Worm (Caenorhabditis elegans) whole organism, L4 larva: ENCODE measurements around the gene F55A11.1.

Source experiments
- F26F4.8 ChIP-seq: fragments of 200-800 bp; sonication (Bioruptor generic); conservative IDR thresholded peaks from 2 replicates; pipeline ENCODE4 v1.3.6; 2022; ENCODE audit warnings: missing genetic modification characterization, missing compliant biosample characterization
- F37D6.2 ChIP-seq: sonication (generic microtip); optimal IDR thresholded peaks from 2 replicates; lab custom pipeline; 2016; ENCODE audit warnings: mild to moderate bottlenecking, missing genetic modification characterization, missing compliant biosample characterization
- F44E2.7 ChIP-seq: fragments of 200-800 bp; sonication (Bioruptor generic); IDR thresholded peaks from 2 replicates; pipeline ENCODE4 v2.1.2; 2022; ENCODE audit warnings: missing genetic modification characterization, missing compliant biosample characterization
- T26A8.4 ChIP-seq: fragments of 200-800 bp; sonication (Bioruptor generic); IDR thresholded peaks from 2 replicates; pipeline ENCODE4 v1.3.6; 2022; ENCODE audit warnings: missing genetic modification characterization, missing compliant biosample characterization
- Y75B8A.6 ChIP-seq: fragments of 200-800 bp; sonication (Bioruptor generic); IDR thresholded peaks from 2 replicates; pipeline ENCODE4 v1.3.6; 2022; ENCODE audit warnings: missing genetic modification reagents, missing genetic modification characterization, missing compliant biosample characterization
- ZK337.2 ChIP-seq: fragments of 200-800 bp; sonication (Bioruptor generic); IDR thresholded peaks from 2 replicates; pipeline ENCODE4 v1.3.6; 2022; ENCODE audit warnings: missing genetic modification reagents, missing genetic modification characterization, missing compliant biosample characterization
- arid-1 ChIP-seq: fragments of 200-800 bp; sonication (Bioruptor generic); conservative IDR thresholded peaks from 2 replicates; pipeline ENCODE4 v1.3.6; 2022; ENCODE audit warnings: missing genetic modification reagents, missing genetic modification characterization, missing compliant biosample characterization
- attf-4 ChIP-seq: sonication (generic microtip); optimal IDR thresholded peaks from 3 replicates; lab custom pipeline; 2017; ENCODE audit warnings: missing biosample characterization, missing genetic modification characterization
- ceh-20 ChIP-seq: fragments of 200-800 bp; sonication (Bioruptor generic); IDR thresholded peaks from 2 replicates; pipeline ENCODE4 v1.3.6; 2022; ENCODE audit warnings: missing genetic modification reagents, missing genetic modification characterization, missing compliant biosample characterization
- ceh-32 ChIP-seq: sonication (generic microtip); optimal IDR thresholded peaks from 2 replicates; lab custom pipeline; 2016; ENCODE audit warnings: mild to moderate bottlenecking, missing genetic modification characterization, missing compliant biosample characterization; ENCODE audit not compliant: poor library complexity
- cey-2 ChIP-seq: sonication (generic microtip); optimal IDR thresholded peaks from 3 replicates; lab custom pipeline; 2017; ENCODE audit warnings: missing genetic modification characterization, mild to moderate bottlenecking, missing compliant biosample characterization, antibody characterized with exemption, borderline replicate concordance; ENCODE audit not compliant: insufficient read depth
- daf-12 ChIP-seq: fragments of 150-350 bp; optimal IDR thresholded peaks from 2 replicates; lab custom pipeline; 2014; ENCODE audit warnings: missing biosample characterization, missing genetic modification reagents, missing genetic modification characterization
- dmd-6 ChIP-seq: fragments of 200-800 bp; sonication (Bioruptor generic); IDR thresholded peaks from 2 replicates; pipeline ENCODE4 v1.3.6; 2022; ENCODE audit warnings: missing genetic modification reagents, missing genetic modification characterization, missing compliant biosample characterization
- dmd-8 ChIP-seq: fragments of 200-800 bp; sonication (Bioruptor generic); IDR thresholded peaks from 2 replicates; pipeline ENCODE4 v1.3.6; 2022; ENCODE audit warnings: missing genetic modification characterization, missing compliant biosample characterization
- duxl-1 ChIP-seq: sonication (generic microtip); optimal IDR thresholded peaks from 2 replicates; lab custom pipeline; 2016; ENCODE audit warnings: mild to moderate bottlenecking, missing genetic modification characterization, moderate library complexity, missing compliant biosample characterization; ENCODE audit not compliant: poor library complexity
- dve-1 ChIP-seq: sonication (generic microtip); optimal IDR thresholded peaks from 2 replicates; lab custom pipeline; 2017; ENCODE audit warnings: antibody characterized with exemption, mild to moderate bottlenecking, missing genetic modification characterization, missing compliant biosample characterization; ENCODE audit not compliant: insufficient read depth
- fkh-10 ChIP-seq: fragments of 150-350 bp; optimal IDR thresholded peaks from 2 replicates; lab custom pipeline; 2014; ENCODE audit warnings: missing biosample characterization, missing genetic modification reagents, missing genetic modification characterization
- fos-1 ChIP-seq: fragments of 150-350 bp; optimal IDR thresholded peaks from 2 replicates; lab custom pipeline; 2014; ENCODE audit warnings: missing biosample characterization, missing genetic modification characterization
- gei-8 ChIP-seq: fragments of 200-800 bp; sonication (Bioruptor generic); optimal IDR thresholded peaks from 2 replicates; lab custom pipeline; 2018; ENCODE audit warnings: mild to moderate bottlenecking, missing genetic modification characterization, missing compliant biosample characterization
- hif-1 ChIP-seq, 2 experiments: sonication (generic microtip); optimal IDR thresholded peaks; 2 replicates each; lab custom pipeline; 2016 to 2017; ENCODE audit warnings: missing compliant biosample characterization in 2 of 2, missing genetic modification characterization in 2 of 2, missing genetic modification reagents in 2 of 2, missing genotype in 2 of 2, mild to moderate bottlenecking in 1 of 2
- hlh-30 ChIP-seq: sonication (generic microtip); optimal IDR thresholded peaks from 2 replicates; lab custom pipeline; 2017; ENCODE audit warnings: antibody characterized with exemption, mild to moderate bottlenecking, missing genetic modification characterization, missing compliant biosample characterization; ENCODE audit not compliant: insufficient read depth
- hmg-1.1 ChIP-seq: fragments of 200-800 bp; sonication (Bioruptor generic); IDR thresholded peaks from 2 replicates; pipeline ENCODE4 v1.3.6; 2022; ENCODE audit warnings: missing genetic modification reagents, missing genetic modification characterization, missing compliant biosample characterization
- jun-1 ChIP-seq: fragments of 150-350 bp; optimal IDR thresholded peaks from 2 replicates; lab custom pipeline; 2014; ENCODE audit warnings: missing biosample characterization, missing genetic modification reagents, missing genetic modification characterization
- lim-7 ChIP-seq: fragments of 200-800 bp; sonication (Bioruptor generic); IDR thresholded peaks from 2 replicates; pipeline ENCODE4 v1.3.6; 2022; ENCODE audit warnings: missing genetic modification characterization, missing compliant biosample characterization
- lin-13 ChIP-seq: fragments of 150-350 bp; optimal IDR thresholded peaks from 2 replicates; lab custom pipeline; 2014; ENCODE audit warnings: missing biosample characterization, missing genetic modification reagents, missing genetic modification characterization
- lin-15B ChIP-seq: fragments of 150-350 bp; sonication (generic microtip); optimal IDR thresholded peaks from 3 replicates; lab custom pipeline; 2014; ENCODE audit warnings: missing biosample characterization, missing genetic modification characterization
- lin-39 ChIP-seq: fragments of 150-350 bp; optimal IDR thresholded peaks from 2 replicates; lab custom pipeline; 2014; ENCODE audit warnings: missing biosample characterization, missing genetic modification reagents, missing genetic modification characterization
- lir-3 ChIP-seq: sonication (generic microtip); optimal IDR thresholded peaks from 2 replicates; lab custom pipeline; 2016; ENCODE audit warnings: mild to moderate bottlenecking, missing genetic modification characterization, missing compliant biosample characterization
- lsy-2 ChIP-seq, 2 experiments: fragments of 150-350 bp in 1 of 2; sonication (generic microtip) in 1 of 2; optimal IDR thresholded peaks; 2 replicates each; lab custom pipeline; 2014 to 2017; ENCODE audit warnings: missing biosample characterization in 2 of 2, missing genetic modification characterization in 2 of 2
- mdl-1 ChIP-seq, 2 experiments: fragments of 150-350 bp in 1 of 2; sonication (generic microtip) in 1 of 2; optimal IDR thresholded peaks; 2 replicates each; lab custom pipeline; 2014 to 2017; ENCODE audit warnings: missing biosample characterization in 2 of 2, missing genetic modification characterization in 2 of 2
- mep-1 ChIP-seq: fragments of 150-350 bp; sonication (generic microtip); optimal IDR thresholded peaks from 3 replicates; lab custom pipeline; 2014; ENCODE audit warnings: missing biosample characterization, missing genetic modification characterization
- mes-2 ChIP-seq: sonication (generic microtip); optimal IDR thresholded peaks from 2 replicates; lab custom pipeline; 2016; ENCODE audit warnings: missing genotype, mild to moderate bottlenecking, missing genetic modification characterization, missing compliant biosample characterization; ENCODE audit not compliant: poor library complexity, severe bottlenecking
- mxl-2 ChIP-seq: fragments of 200-800 bp; sonication (Bioruptor generic); conservative IDR thresholded peaks from 2 replicates; pipeline ENCODE4 v1.3.6; 2022; ENCODE audit warnings: missing genetic modification reagents, missing genetic modification characterization, missing compliant biosample characterization
- nhr-11 ChIP-seq: fragments of 150-350 bp; optimal IDR thresholded peaks from 2 replicates; lab custom pipeline; 2014; ENCODE audit warnings: missing biosample characterization, missing genetic modification characterization
- nhr-25 ChIP-seq: sonication (generic microtip); optimal IDR thresholded peaks from 2 replicates; lab custom pipeline; 2017; ENCODE audit warnings: missing genetic modification characterization, mild to moderate bottlenecking, missing compliant biosample characterization, antibody characterized with exemption, moderate library complexity, borderline replicate concordance; ENCODE audit not compliant: insufficient read depth
- nhr-28 ChIP-seq: fragments of 150-350 bp; optimal IDR thresholded peaks from 2 replicates; lab custom pipeline; 2014; ENCODE audit warnings: missing biosample characterization, missing genetic modification characterization
- nhr-42 ChIP-seq: fragments of 200-800 bp; sonication (Bioruptor generic); IDR thresholded peaks from 2 replicates; pipeline ENCODE4 v1.3.6; 2022; ENCODE audit warnings: missing genetic modification characterization, missing compliant biosample characterization
- nhr-48 ChIP-seq: sonication (generic microtip); optimal IDR thresholded peaks from 2 replicates; lab custom pipeline; 2016; ENCODE audit warnings: mild to moderate bottlenecking, missing genetic modification characterization, missing compliant biosample characterization
- pqm-1 ChIP-seq: sonication (generic microtip); optimal IDR thresholded peaks from 2 replicates; lab custom pipeline; 2017; ENCODE audit warnings: missing biosample characterization, missing genetic modification characterization
- saeg-2 ChIP-seq: fragments of 200-800 bp; sonication (Bioruptor generic); IDR thresholded peaks from 2 replicates; pipeline ENCODE4 v1.3.6; 2022; ENCODE audit warnings: missing genetic modification reagents, missing genetic modification characterization, missing compliant biosample characterization
- sdz-12 ChIP-seq: fragments of 200-800 bp; sonication (Bioruptor generic); optimal IDR thresholded peaks from 2 replicates; lab custom pipeline; 2018; ENCODE audit warnings: mild to moderate bottlenecking, missing genetic modification characterization, missing compliant biosample characterization
- tag-97 ChIP-seq: fragments of 200-800 bp; sonication (Bioruptor generic); IDR thresholded peaks from 2 replicates; pipeline ENCODE4 v1.3.6; 2022; ENCODE audit warnings: missing genetic modification characterization, missing compliant biosample characterization
- vab-7 ChIP-seq: fragments of 200-800 bp; sonication (Bioruptor generic); IDR thresholded peaks from 2 replicates; pipeline ENCODE4 v1.3.6; 2022; ENCODE audit warnings: missing genetic modification reagents, missing genetic modification characterization, missing compliant biosample characterization
- zfp-2 ChIP-seq: sonication (generic microtip); optimal IDR thresholded peaks from 2 replicates; lab custom pipeline; 2016; ENCODE audit warnings: mild to moderate bottlenecking, missing genetic modification characterization, missing compliant biosample characterization
- zip-11 ChIP-seq: fragments of 200-800 bp; sonication (Bioruptor generic); IDR thresholded peaks from 2 replicates; pipeline ENCODE4 v1.3.6; 2022; ENCODE audit warnings: missing genetic modification characterization, missing compliant biosample characterization
- ztf-11 ChIP-seq: fragments of 150-350 bp; optimal IDR thresholded peaks from 2 replicates; lab custom pipeline; 2014; ENCODE audit warnings: missing biosample characterization, missing genetic modification characterization
- ztf-7 ChIP-seq: fragments of 150-350 bp; optimal IDR thresholded peaks from 2 replicates; lab custom pipeline; 2014; ENCODE audit warnings: missing biosample characterization, missing genetic modification characterization

F55A11.1 gene

DNA sequence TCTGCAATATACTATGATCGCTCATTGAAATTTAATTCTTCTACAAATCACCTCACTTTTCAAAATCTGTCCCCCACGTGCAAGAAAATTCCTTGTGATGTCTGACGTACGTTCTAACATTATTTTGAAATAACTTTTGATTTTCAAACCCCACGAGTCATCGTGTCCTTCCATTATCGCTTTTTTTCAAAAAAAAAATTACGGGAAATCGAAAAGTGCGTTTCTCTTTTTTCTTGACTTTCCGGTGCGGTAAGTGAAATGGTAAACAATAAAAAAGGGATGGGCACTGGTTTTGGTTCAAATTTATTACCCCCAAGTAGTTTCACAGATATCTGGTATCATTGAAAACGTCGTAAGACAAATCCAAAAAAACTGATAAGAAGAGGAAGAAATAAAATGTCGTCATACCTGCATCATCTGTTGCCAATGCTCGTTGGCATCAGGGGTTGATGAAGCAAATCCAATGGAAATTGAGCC lies 39.4 kb upstream of the F55A11.1 start:
- no peak for TF ChIP-seq pqm-1
- TF ChIP-seq jun-1 (tag; lab: Kevin White, UChicago): no peak
- TF ChIP-seq ztf-7 (tag; lab: Kevin White, UChicago): peak; percentile 78
- no peak for TF ChIP-seq lin-39 (tag; lab: Kevin White, UChicago)
- no peak for TF ChIP-seq mxl-2 (GFP tag; lab: Robert Waterston, UW)
- TF ChIP-seq F26F4.8 (GFP tag; lab: Robert Waterston, UW): no peak
- TF ChIP-seq mes-2 (tag; lab: Kevin White, UChicago): no peak
- TF ChIP-seq zfp-2: no peak
- TF ChIP-seq lir-3 (tag; lab: Kevin White, UChicago): no peak
- TF ChIP-seq dmd-6 (GFP tag; lab: Robert Waterston, UW): peak; percentile 70
- no peak for TF ChIP-seq Y75B8A.6
- TF ChIP-seq zip-11 (GFP tag; lab: Robert Waterston, UW): no peak
- peak in 1 of 2 experiments; percentile 63 for TF ChIP-seq mdl-1 (tag; optimal IDR thresholded peaks at IDR 0.05; lab: Kevin White, UChicago)
- no peak for TF ChIP-seq F44E2.7
- TF ChIP-seq T26A8.4 (GFP tag; lab: Robert Waterston, UW): no peak
- TF ChIP-seq attf-4 (tag; lab: Kevin White, UChicago): no peak
- no peak for TF ChIP-seq fos-1 (tag; lab: Kevin White, UChicago)
- no peak for TF ChIP-seq mep-1 (tag; lab: Kevin White, UChicago)
- TF ChIP-seq arid-1 (GFP tag; lab: Robert Waterston, UW): no peak
- no peak for TF ChIP-seq fkh-10 (GFP tag; lab: Kevin White, UChicago)
- TF ChIP-seq F37D6.2: no peak
- no peak for TF ChIP-seq duxl-1 (tag; lab: Kevin White, UChicago)
- peak; percentile 33 for TF ChIP-seq nhr-25
- no peak for TF ChIP-seq lin-15B (tag; lab: Kevin White, UChicago)
- TF ChIP-seq ZK337.2 (GFP tag; lab: Robert Waterston, UW): no peak
- TF ChIP-seq sdz-12 (GFP tag; lab: Kevin White, UChicago): no peak
- no peak for TF ChIP-seq tag-97 (GFP tag; lab: Robert Waterston, UW)
- TF ChIP-seq lsy-2 (tag; optimal IDR thresholded peaks at IDR 0.05; lab: Kevin White, UChicago): peak in 1 of 2 experiments; percentile 48
- no peak for TF ChIP-seq lim-7
- no peak for TF ChIP-seq daf-12 (tag; lab: Kevin White, UChicago)
- TF ChIP-seq vab-7 (GFP tag; lab: Robert Waterston, UW): no peak
- no peak for TF ChIP-seq hmg-1.1 (GFP tag; lab: Robert Waterston, UW)
- TF ChIP-seq dve-1: peak; percentile 28
- peak; percentile 37 for TF ChIP-seq cey-2 (tag; lab: Kevin White, UChicago)
- TF ChIP-seq ceh-32: no peak
- TF ChIP-seq nhr-48 (tag; lab: Kevin White, UChicago): peak; percentile 8
- TF ChIP-seq saeg-2 (GFP tag; lab: Robert Waterston, UW): no peak
- no peak for TF ChIP-seq nhr-42 (GFP tag; lab: Robert Waterston, UW)
- peak; percentile 55 for TF ChIP-seq gei-8 (GFP tag; lab: Kevin White, UChicago)
- TF ChIP-seq lin-13 (GFP tag; lab: Kevin White, UChicago): no peak
- no peak for TF ChIP-seq dmd-8 (GFP tag; lab: Robert Waterston, UW)
- TF ChIP-seq nhr-11: no peak
- TF ChIP-seq nhr-28 (tag; lab: Kevin White, UChicago): peak; percentile 49
- TF ChIP-seq ztf-11 (tag; lab: Kevin White, UChicago): no peak
- TF ChIP-seq hif-1 (tag; optimal IDR thresholded peaks at IDR 0.05; lab: Kevin White, UChicago): no peak
- peak; percentile 66; the same call in 1 of the 2 replicates for TF ChIP-seq ceh-20 (GFP tag; lab: Robert Waterston, UW)
- TF ChIP-seq hlh-30: peak; percentile 72
- TF ChIP-seq, all 104 proteins: peak for 12
